Worm (Caenorhabditis elegans) whole organism, L4 larva: ENCODE results near the gene eri-12.

Experiments
- F10B5.3 ChIP-seq: sonication (generic microtip); optimal IDR thresholded peaks from 2 replicates; lab custom pipeline; 2016; ENCODE audit warnings: mild to moderate bottlenecking, missing genetic modification characterization, missing compliant biosample characterization
- F26F4.8 ChIP-seq: fragments of 200-800 bp; sonication (Bioruptor generic); conservative IDR thresholded peaks from 2 replicates; pipeline ENCODE4 v1.3.6; 2022; ENCODE audit warnings: missing genetic modification characterization, missing compliant biosample characterization
- Y75B8A.6 ChIP-seq: fragments of 200-800 bp; sonication (Bioruptor generic); IDR thresholded peaks from 2 replicates; pipeline ENCODE4 v1.3.6; 2022; ENCODE audit warnings: missing genetic modification reagents, missing genetic modification characterization, missing compliant biosample characterization
- ama-1 ChIP-seq: fragments of 150-350 bp; optimal IDR thresholded peaks from 2 replicates; lab custom pipeline; 2014; ENCODE audit warnings: inconsistent platforms, mixed read lengths
- ceh-44 ChIP-seq: fragments of 200-800 bp; sonication (Bioruptor generic); IDR thresholded peaks from 2 replicates; pipeline ENCODE4 v1.3.6; 2022; ENCODE audit warnings: missing genetic modification reagents, missing genetic modification characterization, missing compliant biosample characterization
- daf-12 ChIP-seq: fragments of 150-350 bp; optimal IDR thresholded peaks from 2 replicates; lab custom pipeline; 2014; ENCODE audit warnings: missing biosample characterization, missing genetic modification reagents, missing genetic modification characterization
- duxl-1 ChIP-seq: sonication (generic microtip); optimal IDR thresholded peaks from 2 replicates; lab custom pipeline; 2016; ENCODE audit warnings: mild to moderate bottlenecking, missing genetic modification characterization, moderate library complexity, missing compliant biosample characterization; ENCODE audit not compliant: poor library complexity
- gei-8 ChIP-seq: fragments of 200-800 bp; sonication (Bioruptor generic); optimal IDR thresholded peaks from 2 replicates; lab custom pipeline; 2018; ENCODE audit warnings: mild to moderate bottlenecking, missing genetic modification characterization, missing compliant biosample characterization
- hlh-30 ChIP-seq: sonication (generic microtip); optimal IDR thresholded peaks from 2 replicates; lab custom pipeline; 2017; ENCODE audit warnings: antibody characterized with exemption, mild to moderate bottlenecking, missing genetic modification characterization, missing compliant biosample characterization; ENCODE audit not compliant: insufficient read depth
- lir-3 ChIP-seq: sonication (generic microtip); optimal IDR thresholded peaks from 2 replicates; lab custom pipeline; 2016; ENCODE audit warnings: mild to moderate bottlenecking, missing genetic modification characterization, missing compliant biosample characterization
- mep-1 ChIP-seq: fragments of 150-350 bp; sonication (generic microtip); optimal IDR thresholded peaks from 3 replicates; lab custom pipeline; 2014; ENCODE audit warnings: missing biosample characterization, missing genetic modification characterization
- nhr-77 ChIP-seq: fragments of 150-350 bp; optimal IDR thresholded peaks from 2 replicates; lab custom pipeline; 2014; ENCODE audit warnings: missing biosample characterization, missing genetic modification characterization
- skn-1 ChIP-seq: fragments of 150-350 bp; optimal IDR thresholded peaks from 2 replicates; lab custom pipeline; 2014; ENCODE audit warnings: missing biosample characterization, missing genetic modification characterization

DNA sequence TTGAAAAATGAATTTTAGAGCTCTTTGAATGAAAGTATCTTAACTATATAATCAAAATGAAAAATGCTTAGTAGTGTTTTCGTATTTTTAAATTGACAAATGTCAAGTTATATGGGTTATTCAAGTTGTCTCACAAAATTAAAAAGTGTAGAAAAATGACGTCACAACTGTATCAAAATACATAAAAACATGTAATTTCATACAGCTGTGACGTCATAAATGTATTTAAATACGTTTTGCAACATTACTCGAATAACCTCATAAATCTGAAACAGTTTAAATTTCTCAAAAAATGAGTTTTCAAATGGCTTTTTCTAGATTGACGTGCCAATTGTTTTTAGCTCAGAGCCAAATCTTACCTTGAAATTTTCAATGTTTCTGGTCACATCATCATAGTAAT lies 46.9 kb upstream of the eri-12 start:
- TF ChIP-seq hlh-30 (tag; lab: Kevin White, UChicago) (no peak), skn-1 (no peak), nhr-77 (tag; lab: Kevin White, UChicago) (no peak), F26F4.8 (no peak), daf-12 (tag; lab: Kevin White, UChicago) (no peak), ceh-44 (GFP tag; lab: Robert Waterston, UW) (no peak), ama-1 (no peak), duxl-1 (tag; lab: Kevin White, UChicago) (no peak), F10B5.3 (tag; lab: Kevin White, UChicago) (no peak), gei-8 (no peak), lir-3 (no peak), Y75B8A.6 (GFP tag; lab: Robert Waterston, UW) (no peak), mep-1 (tag; lab: Kevin White, UChicago) (no peak)
